Worm (Caenorhabditis elegans) whole organism, early embryonic: ENCODE data around the gene zen-4.

ENCODE experiments used
- F13C5.2 ChIP-seq: sonication (generic microtip); optimal IDR thresholded peaks from 2 replicates; lab custom pipeline; 2017; ENCODE audit warnings: mild to moderate bottlenecking, missing genetic modification characterization, inconsistent platforms, missing compliant biosample characterization
- ama-1 ChIP-seq: fragments of 150-350 bp; optimal IDR thresholded peaks from 2 replicates; lab custom pipeline; 2014
- flt-1 ChIP-seq: fragments of 200-800 bp; sonication (Bioruptor generic); IDR thresholded peaks from 2 replicates; pipeline ENCODE4 v1.3.6; 2022; ENCODE audit warnings: missing genetic modification characterization, missing compliant biosample characterization
- pes-1 ChIP-seq: fragments of 200-800 bp; sonication (Bioruptor generic); IDR thresholded peaks from 2 replicates; pipeline ENCODE4 v1.3.6; 2022; ENCODE audit warnings: missing genetic modification reagents, missing genetic modification characterization, missing compliant biosample characterization
- sea-1 ChIP-seq: fragments of 200-800 bp; sonication (Bioruptor generic); conservative IDR thresholded peaks from 2 replicates; pipeline ENCODE4 v1.3.6; 2022; ENCODE audit warnings: missing genetic modification characterization, missing compliant biosample characterization
- tbx-37 ChIP-seq: fragments of 200-800 bp; sonication (Bioruptor generic); conservative IDR thresholded peaks from 2 replicates; pipeline ENCODE4 v1.3.6; 2022; ENCODE audit warnings: missing genetic modification reagents, missing genetic modification characterization, missing compliant biosample characterization

DNA sequence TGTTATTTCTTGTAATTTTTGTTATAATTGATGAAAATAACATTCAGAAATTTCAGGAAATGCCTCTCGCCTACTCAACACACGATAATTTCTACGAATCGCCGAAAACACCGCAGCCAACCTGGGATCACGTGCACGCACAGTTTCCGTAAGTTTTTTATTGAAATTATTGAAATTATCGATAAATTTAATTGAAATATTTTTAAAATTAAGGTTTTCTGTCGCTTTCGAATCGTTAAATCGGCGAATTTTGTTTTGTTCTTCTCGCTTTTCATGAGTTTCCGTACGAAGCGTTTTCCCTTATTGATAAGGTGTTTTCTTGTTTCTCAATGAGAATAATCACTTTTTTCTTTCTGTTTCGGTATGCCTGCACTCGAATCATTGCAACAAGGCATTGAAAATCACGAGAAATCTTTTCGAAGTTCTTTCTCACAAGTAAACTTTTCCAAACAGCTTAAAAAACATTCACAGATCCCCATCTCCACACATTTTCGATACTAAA is 22.6 kb upstream of the zen-4 start, which contains the start of gene lag-1:
- no peak for TF ChIP-seq flt-1
- TF ChIP-seq F13C5.2 (tag; lab: Kevin White, UChicago), result no peak
- no peak for TF ChIP-seq pes-1 (GFP tag; lab: Robert Waterston, UW)
- TF ChIP-seq ama-1 (lab: Kevin White, UChicago), result no peak
- no peak for TF ChIP-seq tbx-37 (GFP tag; lab: Robert Waterston, UW)
- no peak for TF ChIP-seq sea-1 (GFP tag; lab: Robert Waterston, UW)
